Worm (Caenorhabditis elegans): ENCODE measurements around the gene taf-6.1.
"Not testable (repeated sequence)": the region's sequence is repeated elsewhere in the genome, so short reads cannot be mapped to it uniquely, and the experiment has no call there.

taf-6.1 gene

ce11 chrII:1131367-1131766 lies 3.6 kb downstream of the taf-6.1 start:
- no peak for TF ChIP-seq che-1 (tag; optimal IDR thresholded peaks at IDR 0.05)
- no peak for TF ChIP-seq ama-1 (optimal IDR thresholded peaks at IDR 0.05)
- no peak for TF ChIP-seq sox-2 (GFP tag; IDR thresholded peaks at IDR 0.05)
- no peak for TF ChIP-seq npax-4 (tag; optimal IDR thresholded peaks at IDR 0.05)
- no peak for TF ChIP-seq C38D4.7 (GFP tag; optimal IDR thresholded peaks at IDR 0.05)
- no peak for TF ChIP-seq hlh-6 (tag; optimal IDR thresholded peaks at IDR 0.05)

- no peak for TF ChIP-seq elt-2 (tag; optimal IDR thresholded peaks at IDR 0.05)
- no peak for TF ChIP-seq F13H6.1 (tag; optimal IDR thresholded peaks at IDR 0.05)
- TF ChIP-seq ceh-45 (GFP tag; IDR thresholded peaks at IDR 0.05), result no peak
Measured at ce11 chrII:1131821-1132220, 4.0 kb downstream of the taf-6.1 start.

ce11 chrII:1132750-1133149 lies 5.0 kb downstream of the taf-6.1 start:
- TF ChIP-seq ceh-31 (tag; optimal IDR thresholded peaks at IDR 0.05) (no peak), ceh-22 (tag; optimal IDR thresholded peaks at IDR 0.05) (no peak), odd-2 (tag; optimal IDR thresholded peaks at IDR 0.05) (no peak), K02D7.2 (tag; optimal IDR thresholded peaks at IDR 0.05) (no peak), syd-9 (tag; optimal IDR thresholded peaks at IDR 0.05) (no peak), elt-2 (tag; optimal IDR thresholded peaks at IDR 0.05) (no peak), fax-1 (tag; optimal IDR thresholded peaks at IDR 0.05) (no peak), K09A11.1 (tag; optimal IDR thresholded peaks at IDR 0.05; ENCODE audit: insufficient read depth) (no peak), unc-3 (GFP tag; conservative IDR thresholded peaks at IDR 0.05) (no peak), unc-3 (tag; optimal IDR thresholded peaks at IDR 0.05) (no peak), elt-4 (tag; optimal IDR thresholded peaks at IDR 0.05) (no peak), nfya-1 (tag; optimal IDR thresholded peaks at IDR 0.05) (no peak), unc-42 (tag; optimal IDR thresholded peaks at IDR 0.05) (no peak), fkh-10 (GFP tag; optimal IDR thresholded peaks at IDR 0.05) (no peak), ahr-1 (tag; optimal IDR thresholded peaks at IDR 0.05) (no peak), pros-1 (tag; optimal IDR thresholded peaks at IDR 0.05) (no peak), Y22D7AL.16 (tag; optimal IDR thresholded peaks at IDR 0.05) (no peak)

- no peak for TF ChIP-seq ceh-48 (tag; optimal IDR thresholded peaks at IDR 0.05)
Measured at ce11 chrII:1133295-1133694, 5.5 kb downstream of the taf-6.1 start.

- peak; percentile 84 for TF ChIP-seq ceh-14 (tag; optimal IDR thresholded peaks at IDR 0.05)
- peak; percentile 75 for TF ChIP-seq tbx-7 (tag; optimal IDR thresholded peaks at IDR 0.05)
- peak; percentile 84 for TF ChIP-seq ceh-34 (tag; optimal IDR thresholded peaks at IDR 0.05)
- peak; percentile 87 for TF ChIP-seq lim-6 (tag; optimal IDR thresholded peaks at IDR 0.05)
- TF ChIP-seq C08G9.2 (tag; optimal IDR thresholded peaks at IDR 0.05), result peak; percentile 88
- peak; percentile 23 for TF ChIP-seq unc-42 (tag; optimal IDR thresholded peaks at IDR 0.05)
- peak; percentile 80 for TF ChIP-seq rnt-1 (tag; optimal IDR thresholded peaks at IDR 0.05)
- peak; percentile 33 for TF ChIP-seq ceh-18 (tag; optimal IDR thresholded peaks at IDR 0.05)
- peak; percentile 64 for TF ChIP-seq pqm-1 (tag; optimal IDR thresholded peaks at IDR 0.05)
- peak; percentile 68 for TF ChIP-seq dmd-4 (tag; optimal IDR thresholded peaks at IDR 0.05; ENCODE audit: borderline replicate concordance)
- TF ChIP-seq mec-3 (tag; optimal IDR thresholded peaks at IDR 0.05; ENCODE audit: borderline replicate concordance), result peak; percentile 72
- peak; percentile 78 for TF ChIP-seq hlh-8 (tag; optimal IDR thresholded peaks at IDR 0.05)
- TF ChIP-seq elt-2 (tag; optimal IDR thresholded peaks at IDR 0.05), result peak; percentile 48
- TF ChIP-seq F13H6.1 (tag; optimal IDR thresholded peaks at IDR 0.05), result peak; percentile 66
- peak; percentile 47 for TF ChIP-seq zip-5 (tag; optimal IDR thresholded peaks at IDR 0.05)
- TF ChIP-seq fax-1 (tag; optimal IDR thresholded peaks at IDR 0.05), result peak; percentile 83
- TF ChIP-seq ahr-1 (tag; optimal IDR thresholded peaks at IDR 0.05), result peak; percentile 44
- TF ChIP-seq ceh-19 (GFP tag; optimal IDR thresholded peaks at IDR 0.05), result peak; percentile 58
- TF ChIP-seq ref-2 (tag; optimal IDR thresholded peaks at IDR 0.05), result peak; percentile 93
- peak; percentile 90 for TF ChIP-seq tbx-2 (tag; optimal IDR thresholded peaks at IDR 0.05)
- TF ChIP-seq unc-3 (GFP tag; conservative IDR thresholded peaks at IDR 0.05), result 0 out of 2 replicates have a peak, but pooled peaks have one; percentile 26
- not testable (repeated sequence) for TF ChIP-seq unc-3 (tag; optimal IDR thresholded peaks at IDR 0.05)
- peak; percentile 97 for TF ChIP-seq ceh-31 (tag; optimal IDR thresholded peaks at IDR 0.05)
- TF ChIP-seq hlh-6 (tag; optimal IDR thresholded peaks at IDR 0.05), result peak; percentile 14
- peak; percentile 80 for TF ChIP-seq ceh-2 (tag; optimal IDR thresholded peaks at IDR 0.05)
- peak; percentile 80 for TF ChIP-seq ets-4 (tag; optimal IDR thresholded peaks at IDR 0.05)
Measured at ce11 chrII:1134314-1135108, 6.7 kb downstream of the taf-6.1 start.

Measured in whole organism, late embryonic.